Worm (Caenorhabditis elegans) whole organism, young adult: Measurements from ENCODE around the gene F36H5.9.

Experiments
- B0019.2 ChIP-seq: fragments of 200-800 bp; sonication (Bioruptor generic); conservative IDR thresholded peaks from 2 replicates; pipeline ENCODE4 v1.3.6; 2022; ENCODE audit warnings: missing genetic modification reagents, missing genetic modification characterization, missing compliant biosample characterization
- B0035.1 ChIP-seq: sonication (generic microtip); optimal IDR thresholded peaks from 2 replicates; lab custom pipeline; 2016; ENCODE audit warnings: missing genetic modification characterization, mild to moderate bottlenecking, missing compliant biosample characterization, missing genotype, missing genetic modification reagents
- F33H1.4 ChIP-seq: fragments of 200-800 bp; sonication (Bioruptor generic); IDR thresholded peaks from 2 replicates; pipeline ENCODE4 v1.3.6; 2022; ENCODE audit warnings: missing genetic modification reagents, missing genetic modification characterization, missing compliant biosample characterization
- F49E8.2 ChIP-seq: sonication (generic microtip); optimal IDR thresholded peaks from 3 replicates; lab custom pipeline; 2017; ENCODE audit warnings: missing genetic modification characterization, mild to moderate bottlenecking, missing compliant biosample characterization, antibody characterized with exemption, moderate library complexity; ENCODE audit not compliant: insufficient read depth
- F52B5.7 ChIP-seq: sonication (generic microtip); optimal IDR thresholded peaks from 2 replicates; lab custom pipeline; 2016; ENCODE audit warnings: mild to moderate bottlenecking, missing genetic modification characterization, missing compliant biosample characterization
- F55B11.4 ChIP-seq: sonication (generic microtip); optimal IDR thresholded peaks from 2 replicates; lab custom pipeline; 2016; ENCODE audit warnings: missing compliant biosample characterization, missing genetic modification characterization, borderline replicate concordance; ENCODE audit not compliant: insufficient read depth
- F57C9.4 ChIP-seq: sonication (generic microtip); optimal IDR thresholded peaks from 2 replicates; lab custom pipeline; 2017; ENCODE audit warnings: mild to moderate bottlenecking, missing genetic modification characterization, missing compliant biosample characterization
- T26A5.8 ChIP-seq: sonication (generic microtip); optimal IDR thresholded peaks from 2 replicates; lab custom pipeline; 2016; ENCODE audit warnings: missing genetic modification characterization, missing compliant biosample characterization
- Y53F4B.3 ChIP-seq: fragments of 200-800 bp; sonication (Bioruptor generic); IDR thresholded peaks from 2 replicates; pipeline ENCODE4 v1.3.6; 2022; ENCODE audit warnings: missing genetic modification reagents, missing genetic modification characterization, missing compliant biosample characterization
- aptf-2 ChIP-seq: fragments of 200-800 bp; sonication (Bioruptor generic); conservative IDR thresholded peaks from 2 replicates; pipeline ENCODE4 v1.3.6; 2022; ENCODE audit warnings: missing genetic modification reagents, missing genetic modification characterization, missing compliant biosample characterization
- atf-7 ChIP-seq: sonication (generic microtip); optimal IDR thresholded peaks from 2 replicates; lab custom pipeline; 2017; ENCODE audit warnings: mild to moderate bottlenecking, missing genetic modification characterization, missing compliant biosample characterization
- attf-5 ChIP-seq: fragments of 200-800 bp; sonication (Bioruptor generic); optimal IDR thresholded peaks from 2 replicates; lab custom pipeline; 2018; ENCODE audit warnings: mild to moderate bottlenecking, missing genetic modification characterization, missing compliant biosample characterization
- ceh-79 ChIP-seq: sonication (generic microtip); optimal IDR thresholded peaks from 2 replicates; lab custom pipeline; 2017; ENCODE audit warnings: mild to moderate bottlenecking, missing genetic modification characterization, missing compliant biosample characterization
- dpl-1 ChIP-seq: fragments of 150-350 bp; optimal IDR thresholded peaks from 2 replicates; lab custom pipeline; 2014; ENCODE audit warnings: missing biosample characterization, missing genetic modification reagents, missing genetic modification characterization
- fkh-3 ChIP-seq: sonication (generic microtip); optimal IDR thresholded peaks from 2 replicates; lab custom pipeline; 2016; ENCODE audit warnings: mild to moderate bottlenecking, missing genetic modification characterization, missing compliant biosample characterization
- hmg-1.2 ChIP-seq: fragments of 200-800 bp; sonication (Bioruptor generic); IDR thresholded peaks from 2 replicates; pipeline ENCODE4 v1.3.6; 2022; ENCODE audit warnings: missing genetic modification reagents, missing genetic modification characterization, missing compliant biosample characterization
- hsf-1 ChIP-seq: fragments of 200-800 bp; sonication (Bioruptor generic); IDR thresholded peaks from 2 replicates; pipeline ENCODE4 v1.3.6; 2022; ENCODE audit warnings: missing genetic modification reagents, missing genetic modification characterization, missing compliant biosample characterization
- lag-1 ChIP-seq: fragments of 200-800 bp; sonication (Bioruptor generic); IDR thresholded peaks from 2 replicates; pipeline ENCODE4 v1.3.6; 2022; ENCODE audit warnings: missing genetic modification reagents, missing genetic modification characterization, missing compliant biosample characterization
- let-607 ChIP-seq, 2 experiments: fragments of 200-800 bp in 1 of 2; sonication (Bioruptor generic) in 1 of 2; sonication (generic microtip) in 1 of 2; optimal IDR thresholded peaks; 2 replicates each; lab custom pipeline; 2016 to 2018; ENCODE audit warnings: mild to moderate bottlenecking in 2 of 2, missing compliant biosample characterization in 2 of 2, missing genetic modification characterization in 2 of 2, moderate library complexity in 2 of 2, missing genotype in 1 of 2
- lin-35 ChIP-seq, 3 experiments: fragments of 150-350 bp in 2 of 3; sonication (generic microtip) in 1 of 3; optimal IDR thresholded peaks; 2 replicates each; lab custom pipeline; 2014 to 2018; ENCODE audit warnings: missing biosample characterization in 3 of 3, missing genetic modification characterization in 3 of 3, missing genetic modification reagents in 3 of 3
- lsy-27 ChIP-seq: sonication (generic microtip); optimal IDR thresholded peaks from 2 replicates; lab custom pipeline; 2017; ENCODE audit warnings: missing genetic modification characterization, mild to moderate bottlenecking, missing compliant biosample characterization, antibody characterized with exemption, missing genotype, borderline replicate concordance; ENCODE audit not compliant: insufficient read depth
- madf-6 ChIP-seq: fragments of 200-800 bp; sonication (Bioruptor generic); IDR thresholded peaks from 2 replicates; pipeline ENCODE4 v1.3.6; 2022; ENCODE audit warnings: missing genetic modification reagents, missing genetic modification characterization, missing compliant biosample characterization
- rec-8 ChIP-seq, 2 experiments: sonication (generic microtip); optimal IDR thresholded peaks; 2 replicates each; lab custom pipeline; 2016; ENCODE audit warnings: mild to moderate bottlenecking in 2 of 2, missing genetic modification characterization in 2 of 2, missing genetic modification reagents in 2 of 2, missing genotype in 2 of 2, missing biosample characterization in 1 of 2, missing compliant biosample characterization in 1 of 2, moderate library complexity in 1 of 2
- rpc-1 ChIP-seq, 2 experiments: fragments of 150-350 bp in 1 of 2; sonication (generic microtip) in 1 of 2; optimal IDR thresholded peaks; 2 replicates each; lab custom pipeline; 2014 to 2018; ENCODE audit warnings: missing biosample characterization in 1 of 2, missing genetic modification characterization in 1 of 2, missing genetic modification reagents in 1 of 2, missing genotype in 1 of 2
- sdz-38 ChIP-seq: sonication (generic microtip); optimal IDR thresholded peaks from 2 replicates; lab custom pipeline; 2016; ENCODE audit warnings: missing genotype, missing genetic modification characterization, missing compliant biosample characterization
- tbx-9 ChIP-seq: sonication (generic microtip); optimal IDR thresholded peaks from 2 replicates; lab custom pipeline; 2016; ENCODE audit warnings: borderline replicate concordance, missing genetic modification characterization, inconsistent platforms, missing compliant biosample characterization
- unc-130 ChIP-seq: sonication (generic microtip); optimal IDR thresholded peaks from 2 replicates; lab custom pipeline; 2016; ENCODE audit warnings: missing genetic modification reagents, missing genetic modification characterization, missing compliant biosample characterization
- zfh-2 ChIP-seq: fragments of 200-800 bp; sonication (Bioruptor generic); conservative IDR thresholded peaks from 2 replicates; pipeline ENCODE4 v1.3.6; 2022; ENCODE audit warnings: missing genetic modification reagents, missing genetic modification characterization, missing compliant biosample characterization
- ztf-25 ChIP-seq: fragments of 200-800 bp; sonication (Bioruptor generic); IDR thresholded peaks from 2 replicates; pipeline ENCODE4 v1.3.6; 2022; ENCODE audit warnings: missing genetic modification reagents, missing genetic modification characterization, missing compliant biosample characterization

The F36H5.9 gene

ce11 chrII:1706385-1706784 is 46.5 kb downstream of the F36H5.9 start, which contains the start of gene sdz-18:
Gene sdz-18 (minus strand): TSS chrII:1706485.
- TF ChIP-seq rpc-1 (optimal IDR thresholded peaks at IDR 0.05; lab: Kevin White, UChicago) (no peak), rpc-1 (tag; optimal IDR thresholded peaks at IDR 0.05; lab: Kevin White, UChicago) (no peak), F57C9.4 (tag; lab: Kevin White, UChicago) (no peak), T26A5.8 (no peak), lsy-27 (tag; lab: Kevin White, UChicago) (no peak), fkh-3 (no peak), rec-8 (tag; optimal IDR thresholded peaks at IDR 0.05; lab: Kevin White, UChicago) (no peak), zfh-2 (no peak), lin-35 (GFP tag; optimal IDR thresholded peaks at IDR 0.05; lab: Kevin White, UChicago) (no peak), atf-7 (no peak), Y53F4B.3 (GFP tag; lab: Robert Waterston, UW) (no peak), F49E8.2 (tag; lab: Kevin White, UChicago) (no peak), lag-1 (GFP tag; lab: Robert Waterston, UW) (no peak), F55B11.4 (tag; lab: Kevin White, UChicago) (no peak), ceh-79 (tag; lab: Kevin White, UChicago) (no peak), F52B5.7 (tag; lab: Kevin White, UChicago) (no peak), tbx-9 (tag; lab: Kevin White, UChicago) (no peak)

DNA sequence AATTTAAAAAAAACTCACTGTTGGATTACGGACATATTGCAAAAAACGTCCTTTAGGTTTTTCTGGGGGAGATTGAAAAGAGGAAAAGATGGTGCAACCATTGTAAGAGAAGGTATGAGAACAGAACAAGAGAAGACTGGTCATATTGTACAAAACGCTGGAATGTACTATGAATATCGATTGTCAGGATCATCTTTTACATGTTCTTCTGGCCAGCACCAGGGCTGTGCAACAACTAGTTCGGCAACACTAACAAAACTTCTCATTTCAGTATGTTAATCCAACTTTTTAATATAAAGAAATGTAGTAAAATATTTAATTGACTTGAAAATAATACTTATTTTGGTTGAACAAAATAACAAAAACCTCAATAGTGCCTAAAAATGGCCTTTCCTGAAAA is 49.5 kb downstream of the F36H5.9 start, which contains the start of gene fbxb-47:
Gene fbxb-47, minus strand, starts transcription at position 101 of the 400 bp plus-strand sequence.
- TF ChIP-seq dpl-1 (GFP tag; lab: Kevin White, UChicago) (no peak), B0035.1 (tag; lab: Kevin White, UChicago) (no peak), hsf-1 (GFP tag; lab: Robert Waterston, UW) (no peak), hmg-1.2 (GFP tag; lab: Robert Waterston, UW) (no peak), ztf-25 (GFP tag; lab: Robert Waterston, UW) (no peak), B0019.2 (no peak), attf-5 (no peak), madf-6 (GFP tag; lab: Robert Waterston, UW) (no peak), aptf-2 (GFP tag; lab: Robert Waterston, UW) (no peak), let-607 (tag; optimal IDR thresholded peaks at IDR 0.05; lab: Kevin White, UChicago) (no peak), F33H1.4 (GFP tag; lab: Robert Waterston, UW) (no peak), sdz-38 (tag; lab: Kevin White, UChicago) (no peak), unc-130 (GFP tag; lab: Kevin White, UChicago) (no peak)
